Worm (Caenorhabditis elegans) whole organism, L4/young adult: ENCODE data around the gene DH11.2.
A peak's percentile ranks its signal among the peaks of the same experiment; 100 is the strongest.

Experiments used
- W03F9.2 ChIP-seq: fragments of 150-350 bp; optimal IDR thresholded peaks from 2 replicates; lab custom pipeline; 2014; ENCODE audit warnings: missing biosample characterization, missing genetic modification characterization
- dao-5 ChIP-seq: sonication (generic microtip); optimal IDR thresholded peaks from 2 replicates; lab custom pipeline; 2016; ENCODE audit warnings: missing genotype, missing genetic modification characterization, moderate library complexity, missing compliant biosample characterization
- him-1 ChIP-seq: sonication (generic microtip); optimal IDR thresholded peaks from 2 replicates; lab custom pipeline; 2016; ENCODE audit warnings: missing genotype, missing genetic modification reagents, missing genetic modification characterization, missing compliant biosample characterization

The DH11.2 gene

DNA sequence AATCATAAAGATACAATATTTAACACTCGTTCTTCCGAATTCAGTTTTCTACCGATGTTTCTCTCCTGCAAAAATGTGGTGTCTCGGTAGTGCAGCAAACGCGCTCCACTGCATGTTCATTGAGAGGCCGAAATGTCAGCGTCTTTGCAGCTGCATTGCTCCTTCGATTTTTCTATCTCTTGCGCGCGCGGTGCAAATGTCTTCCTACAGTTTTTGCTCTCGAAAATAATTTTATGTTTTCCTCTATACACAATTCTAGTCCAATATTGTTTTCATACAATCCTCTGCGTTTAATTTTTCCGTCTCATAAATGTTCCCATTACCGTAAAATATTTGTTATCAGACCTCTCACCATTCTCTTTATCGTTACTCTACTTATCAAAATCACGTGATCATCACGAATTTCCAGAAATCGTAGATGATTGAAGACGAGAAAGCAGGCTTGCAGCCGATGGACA lies 49.7 kb downstream of the DH11.2 start, which contains the start of gene ufd-2:
TSS of gene ufd-2 (plus strand) at position 408 of the 458 bp plus-strand sequence.
- TF ChIP-seq him-1 (tag; lab: Kevin White, UChicago), result no peak
- TF ChIP-seq W03F9.2, result peak; percentile 66
- TF ChIP-seq dao-5, result no peak
